Worm (Caenorhabditis elegans) whole organism, L2 larva: ENCODE measurements around the gene F11A5.17.

ENCODE experiments used
- alr-1 ChIP-seq: fragments of 150-350 bp; optimal IDR thresholded peaks from 2 replicates; lab custom pipeline; 2014; ENCODE audit warnings: missing biosample characterization, missing genetic modification characterization
- aly-2 ChIP-seq: fragments of 150-350 bp; optimal IDR thresholded peaks from 2 replicates; lab custom pipeline; 2014; ENCODE audit warnings: missing biosample characterization, missing genetic modification characterization
- ama-1 ChIP-seq: fragments of 150-350 bp; optimal IDR thresholded peaks from 2 replicates; lab custom pipeline; 2018; ENCODE audit warnings: inconsistent platforms
- blmp-1 ChIP-seq: sonication (generic microtip); optimal IDR thresholded peaks from 2 replicates; lab custom pipeline; 2017; ENCODE audit warnings: missing genetic modification characterization, mild to moderate bottlenecking, missing compliant biosample characterization, antibody characterized with exemption, moderate library complexity; ENCODE audit not compliant: insufficient read depth
- fos-1 ChIP-seq: fragments of 150-350 bp; optimal IDR thresholded peaks from 2 replicates; lab custom pipeline; 2014; ENCODE audit warnings: missing biosample characterization, missing genetic modification characterization
- lin-13 ChIP-seq: fragments of 150-350 bp; optimal IDR thresholded peaks from 2 replicates; lab custom pipeline; 2014; ENCODE audit warnings: missing biosample characterization, missing genetic modification reagents, missing genetic modification characterization
- lsy-2 ChIP-seq, 2 experiments: fragments of 150-350 bp in 1 of 2; sonication (generic microtip) in 1 of 2; optimal IDR thresholded peaks; 2 replicates each; lab custom pipeline; 2014 to 2017; ENCODE audit warnings: missing biosample characterization in 2 of 2, missing genetic modification characterization in 2 of 2
- mdl-1 ChIP-seq, 2 experiments: fragments of 150-350 bp in 1 of 2; sonication (generic microtip) in 1 of 2; optimal IDR thresholded peaks; 2 replicates each; lab custom pipeline; 2017; ENCODE audit warnings: missing biosample characterization in 2 of 2, missing genetic modification characterization in 2 of 2
- nhr-12 ChIP-seq: fragments of 150-350 bp; optimal IDR thresholded peaks from 2 replicates; lab custom pipeline; 2014; ENCODE audit warnings: missing biosample characterization, missing genetic modification characterization
- sma-9 ChIP-seq, 2 experiments: fragments of 150-350 bp in 1 of 2; sonication (generic microtip) in 1 of 2; optimal IDR thresholded peaks; 2 replicates each; lab custom pipeline; 2014 to 2016; ENCODE audit warnings: missing genetic modification characterization in 2 of 2, mild to moderate bottlenecking in 1 of 2, missing biosample characterization in 1 of 2, missing compliant biosample characterization in 1 of 2, missing genetic modification reagents in 1 of 2, moderate library complexity in 1 of 2
- ztf-11 ChIP-seq: sonication (generic microtip); optimal IDR thresholded peaks from 2 replicates; lab custom pipeline; 2017; ENCODE audit warnings: missing biosample characterization, missing genetic modification characterization

DNA sequence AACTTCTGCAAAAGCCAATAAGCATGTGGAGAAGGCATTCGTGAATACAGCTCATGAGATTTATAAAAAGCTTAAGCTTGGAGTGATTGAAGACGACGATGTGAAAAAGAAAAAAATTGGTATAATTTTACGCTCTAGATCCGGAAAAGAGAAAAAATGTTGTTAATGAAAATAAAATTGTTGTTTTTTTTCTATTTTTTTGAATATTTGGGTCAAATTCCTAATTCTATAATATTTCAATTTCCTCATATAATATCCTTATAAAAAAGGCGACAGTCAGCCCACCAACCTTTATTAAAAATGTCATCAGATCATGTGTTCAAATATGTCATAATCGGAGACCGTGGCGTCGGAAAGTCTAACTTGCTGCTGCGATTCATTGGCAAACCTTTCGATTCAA, 6.5 kb upstream of the F11A5.17 start, which contains the start of gene rabr-3:
- no peak for TF ChIP-seq aly-2 (tag; lab: Kevin White, UChicago)
- TF ChIP-seq alr-1: no peak
- no peak for TF ChIP-seq lin-13 (GFP tag; lab: Kevin White, UChicago)
- no peak for TF ChIP-seq sma-9 (GFP tag; optimal IDR thresholded peaks at IDR 0.05; lab: Kevin White, UChicago)
- TF ChIP-seq sma-9 (tag; optimal IDR thresholded peaks at IDR 0.05; lab: Kevin White, UChicago): no peak
- TF ChIP-seq nhr-12: no peak
- no peak for TF ChIP-seq lsy-2 (tag; optimal IDR thresholded peaks at IDR 0.05; lab: Kevin White, UChicago)
- no peak for TF ChIP-seq ama-1 (lab: Kevin White, UChicago)
- no peak for TF ChIP-seq ztf-11
- no peak for TF ChIP-seq fos-1 (tag; lab: Kevin White, UChicago)
- no peak for TF ChIP-seq blmp-1
- TF ChIP-seq mdl-1 (tag; optimal IDR thresholded peaks at IDR 0.05; lab: Kevin White, UChicago): no peak
